Fruit fly (Drosophila melanogaster): ENCODE data around the gene CG31140.
A peak's percentile ranks its signal among the peaks of the same experiment; 100 is the strongest.

Gene CG31140

DNA sequence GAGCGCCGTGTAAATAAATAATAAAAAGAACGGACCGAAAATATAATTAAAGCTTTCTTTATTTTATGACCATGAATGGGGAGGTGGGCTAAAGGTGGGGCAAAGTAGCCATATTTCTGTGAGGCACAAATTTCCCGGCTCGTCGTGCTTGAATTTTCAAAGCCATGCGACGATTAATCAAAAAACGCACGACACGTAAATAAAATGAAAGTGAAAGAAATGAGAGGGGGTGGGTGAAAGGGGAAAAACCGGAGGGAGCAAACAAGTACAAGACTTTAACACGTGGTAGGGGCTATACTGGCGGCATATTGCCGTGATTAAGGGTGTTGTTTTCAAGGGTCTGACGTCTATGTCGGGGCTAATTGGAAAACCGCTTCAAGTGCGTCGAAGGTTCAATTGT lies 38.2 kb downstream of the CG31140 start:
- TF ChIP-seq Vsx1 (GFP tag; optimal IDR thresholded peaks at IDR 0.05) (peak; percentile 29), ro (GFP tag; IDR thresholded peaks at IDR 0.05) (no peak), Sry-β (GFP tag; optimal IDR thresholded peaks at IDR 0.05) (no peak), sd (tag; optimal IDR thresholded peaks at IDR 0.05) (peak; percentile 41), Dref (GFP tag; IDR thresholded peaks at IDR 0.05) (no peak), CG12769 (tag; optimal IDR thresholded peaks at IDR 0.05) (peak; percentile 41), lbe (GFP tag; optimal IDR thresholded peaks at IDR 0.05) (no peak), Hr78 (GFP tag; optimal IDR thresholded peaks at IDR 0.05) (peak in 1 of 2 experiments; percentile 10), Stat92E (GFP tag; optimal IDR thresholded peaks at IDR 0.05) (no peak), insv (GFP tag; optimal IDR thresholded peaks at IDR 0.05) (peak in 1 of 2 experiments; percentile 46), vnd (GFP tag; IDR thresholded peaks at IDR 0.05; ENCODE audit: partially characterized antibody) (no peak), sens-2 (GFP tag; IDR thresholded peaks at IDR 0.05) (no peak), wor (GFP tag; IDR thresholded peaks at IDR 0.05) (no peak), CG8478 (optimal IDR thresholded peaks at IDR 0.05) (no peak), CkIIα-i1 (GFP tag; IDR thresholded peaks at IDR 0.05) (no peak), CG8089 (GFP tag; optimal IDR thresholded peaks at IDR 0.05) (no peak), CG9876 (GFP tag; optimal IDR thresholded peaks at IDR 0.05) (no peak), CG10543 (GFP tag; optimal IDR thresholded peaks at IDR 0.05) (peak; percentile 16), twi (tag; optimal IDR thresholded peaks at IDR 0.05) (peak; percentile 72), Med (GFP tag) (peak; percentile 5), CG11085 (GFP tag; IDR thresholded peaks at IDR 0.05) (no peak), crol (GFP tag; IDR thresholded peaks at IDR 0.05) (peak; percentile 71), chn (GFP tag; optimal IDR thresholded peaks at IDR 0.05) (no peak), ara (GFP tag; IDR thresholded peaks at IDR 0.05) (no peak), kni (GFP tag; optimal IDR thresholded peaks at IDR 0.05) (peak; percentile 47), CG2712 (tag; optimal IDR thresholded peaks at IDR 0.05) (no peak), Gug (GFP tag; IDR thresholded peaks at IDR 0.05) (no peak), Blimp-1 (GFP tag; optimal IDR thresholded peaks at IDR 0.05) (peak; percentile 85), her (GFP tag; optimal IDR thresholded peaks at IDR 0.05) (no peak), Atf-2 (GFP tag; optimal IDR thresholded peaks at IDR 0.05) (no peak), CG7357 (GFP tag; IDR thresholded peaks at IDR 0.05) (no peak), pan (optimal IDR thresholded peaks at IDR 0.05) (no peak), pan (GFP tag; optimal IDR thresholded peaks at IDR 0.05 in 1 of 2, IDR thresholded peaks at IDR 0.05 in 1 of 2) (no peak), CG34376 (GFP tag; optimal IDR thresholded peaks at IDR 0.05) (no peak)

dm6 chr3R:24003948-24004347 lies 41.0 kb downstream of the CG31140 start:
- TF ChIP-seq Camta (GFP tag; optimal IDR thresholded peaks at IDR 0.05) (no peak), nom (GFP tag; optimal IDR thresholded peaks at IDR 0.05) (peak; percentile 87), CG2199 (GFP tag; IDR thresholded peaks at IDR 0.05) (0 out of 3 replicates have a peak, but pooled peaks have one; percentile 18), Sry-β (GFP tag; optimal IDR thresholded peaks at IDR 0.05) (no peak)

dm6 chr3R:24006449-24007159 lies 43.6 kb downstream of the CG31140 start:
- TF ChIP-seq CG9817 (tag; optimal IDR thresholded peaks at IDR 0.05), result no peak
- no peak for TF ChIP-seq Kr (GFP tag; optimal IDR thresholded peaks at IDR 0.05)
- TF ChIP-seq cato (GFP tag; optimal IDR thresholded peaks at IDR 0.05; ENCODE audit: borderline replicate concordance), result no peak
- 0 out of 2 replicates have a peak, but pooled peaks have one; percentile 42 for TF ChIP-seq Drgx (GFP tag; IDR thresholded peaks at IDR 0.05)
- no peak for TF ChIP-seq CG32532 (GFP tag; IDR thresholded peaks at IDR 0.05)
- TF ChIP-seq dysf (GFP tag; IDR thresholded peaks at IDR 0.05), result peak; percentile 43; the same call in 1 of the 3 replicates
- peak; percentile 34 for TF ChIP-seq lilli (GFP tag; optimal IDR thresholded peaks at IDR 0.05)
- TF ChIP-seq zfh2 (GFP tag; optimal IDR thresholded peaks at IDR 0.05), result no peak
- TF ChIP-seq tio (GFP tag; optimal IDR thresholded peaks at IDR 0.05), result no peak
- peak; percentile 28 for TF ChIP-seq CoRest (tag; optimal IDR thresholded peaks at IDR 0.05)
- TF ChIP-seq CG6791 (GFP tag; IDR thresholded peaks at IDR 0.05; ENCODE audit: partially characterized antibody), result no peak
- no peak for TF ChIP-seq CG2875 (GFP tag; optimal IDR thresholded peaks at IDR 0.05)
- TF ChIP-seq trem (tag; optimal IDR thresholded peaks at IDR 0.05), result no peak
- no peak for TF ChIP-seq nom (GFP tag; optimal IDR thresholded peaks at IDR 0.05)

Data from whole organism, embryonic.